Fruit fly (Drosophila melanogaster) whole organism, prepupa: ENCODE results near the gene CG33995.

ENCODE experiments used
- Ets21C ChIP-seq: fragments of 200-800 bp; sonication (Bioruptor generic); optimal IDR thresholded peaks from 3 replicates; lab custom pipeline; 2016; ENCODE audit warnings: missing biosample characterization, missing genetic modification characterization
- Gug ChIP-seq: fragments of 200-800 bp; sonication (Bioruptor generic); IDR thresholded peaks from 2 replicates; pipeline ENCODE4 v1.3.6; 2022; ENCODE audit warnings: missing biosample characterization, missing genetic modification characterization
- Sox14 ChIP-seq: fragments of 200-800 bp; sonication (Bioruptor generic); optimal IDR thresholded peaks from 3 replicates; lab custom pipeline; 2016; ENCODE audit warnings: missing biosample characterization, missing genetic modification characterization
- eg ChIP-seq: fragments of 200-800 bp; sonication (Bioruptor generic); IDR thresholded peaks from 3 replicates; pipeline ENCODE4 v1.3.6; 2022; ENCODE audit warnings: missing biosample characterization, missing genetic modification characterization

DNA sequence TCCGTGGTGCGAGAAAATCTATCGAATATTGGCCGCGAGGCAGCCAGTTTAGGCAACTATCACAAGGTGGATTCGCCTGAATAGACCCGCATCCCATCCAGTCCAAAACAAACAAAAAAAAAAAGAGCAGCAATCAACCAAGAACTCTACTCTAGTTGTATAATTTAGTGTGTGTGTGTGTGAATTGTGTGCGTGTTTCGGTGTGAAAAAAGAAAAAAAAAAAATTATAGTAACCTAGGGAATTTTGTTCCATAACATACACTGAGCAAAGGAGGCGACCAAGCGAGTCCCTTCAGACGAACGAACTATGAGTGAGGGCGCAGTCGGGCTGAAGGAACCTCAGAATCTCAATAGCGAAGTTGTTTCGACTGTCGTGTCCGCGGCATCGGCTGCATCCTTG, 3.2 kb downstream of the CG33995 start:
- no peak for TF ChIP-seq eg (GFP tag; lab: Robert Waterston, UW)
- TF ChIP-seq Sox14 (GFP tag; lab: Kevin White, UChicago) = no peak
- no peak for TF ChIP-seq Gug (GFP tag; lab: Robert Waterston, UW)
- TF ChIP-seq Ets21C (GFP tag; lab: Kevin White, UChicago) = no peak
